Fruit fly (Drosophila melanogaster): ENCODE results near the gene PIG-C.

Gene PIG-C

dm6 chr3L:3342307-3342940, 23.4 kb upstream of the PIG-C start (continued):
- no peak for TF ChIP-seq dac (GFP tag; optimal IDR thresholded peaks at IDR 0.05)
- TF ChIP-seq svp (GFP tag): peak; percentile 89
- TF ChIP-seq CG10631 (GFP tag; optimal IDR thresholded peaks at IDR 0.05): peak; percentile 71
- no peak for TF ChIP-seq eg (GFP tag; IDR thresholded peaks at IDR 0.05)
- TF ChIP-seq CG3032 (tag; optimal IDR thresholded peaks at IDR 0.05): peak; percentile 58
- TF ChIP-seq salr (GFP tag; optimal IDR thresholded peaks at IDR 0.05): peak; percentile 30 to 40
- no peak for TF ChIP-seq CG4318 (GFP tag; optimal IDR thresholded peaks at IDR 0.05)
- peak; percentile 64 for TF ChIP-seq CG6854 (GFP tag; optimal IDR thresholded peaks at IDR 0.05)
- TF ChIP-seq cyc (GFP tag; optimal IDR thresholded peaks at IDR 0.05): peak; percentile 67
- peak; percentile 53 for TF ChIP-seq CG11762 (GFP tag; optimal IDR thresholded peaks at IDR 0.05; ENCODE audit: insufficient read depth)
- no peak for TF ChIP-seq Hr38 (GFP tag; optimal IDR thresholded peaks at IDR 0.05)
- TF ChIP-seq CG6163 (GFP tag; IDR thresholded peaks at IDR 0.05): peak; percentile 60; the same call in 2 of the 3 replicates
- peak; percentile 79 for TF ChIP-seq Smox (GFP tag; optimal IDR thresholded peaks at IDR 0.05)
- TF ChIP-seq Ets96B (tag; optimal IDR thresholded peaks at IDR 0.05): peak; percentile 70
- peak; percentile 46 for TF ChIP-seq fd59A (GFP tag; optimal IDR thresholded peaks at IDR 0.05)
- peak; percentile 53 for TF ChIP-seq Sox15 (GFP tag; optimal IDR thresholded peaks at IDR 0.05)
- TF ChIP-seq CG31627 (GFP tag; optimal IDR thresholded peaks at IDR 0.05): peak; percentile 85
- TF ChIP-seq OdsH (GFP tag; optimal IDR thresholded peaks at IDR 0.05): peak; percentile 57
- no peak for TF ChIP-seq CG9139 (GFP tag; optimal IDR thresholded peaks at IDR 0.05)

- TF ChIP-seq CG10669 (GFP tag; optimal IDR thresholded peaks at IDR 0.05) (no peak), Met (GFP tag; optimal IDR thresholded peaks at IDR 0.05) (peak; percentile 37), Hr39 (GFP tag; optimal IDR thresholded peaks at IDR 0.05) (peak; percentile 39), svp (GFP tag) (peak; percentile 94), esn (GFP tag; optimal IDR thresholded peaks at IDR 0.05) (peak; percentile 6), Lpt (GFP tag; optimal IDR thresholded peaks at IDR 0.05) (no peak), vri (GFP tag; optimal IDR thresholded peaks at IDR 0.05) (peak; percentile 65)
These were observed 20.7 kb upstream of the PIG-C start for dm6 chr3L:3339695-3340226.

DNA sequence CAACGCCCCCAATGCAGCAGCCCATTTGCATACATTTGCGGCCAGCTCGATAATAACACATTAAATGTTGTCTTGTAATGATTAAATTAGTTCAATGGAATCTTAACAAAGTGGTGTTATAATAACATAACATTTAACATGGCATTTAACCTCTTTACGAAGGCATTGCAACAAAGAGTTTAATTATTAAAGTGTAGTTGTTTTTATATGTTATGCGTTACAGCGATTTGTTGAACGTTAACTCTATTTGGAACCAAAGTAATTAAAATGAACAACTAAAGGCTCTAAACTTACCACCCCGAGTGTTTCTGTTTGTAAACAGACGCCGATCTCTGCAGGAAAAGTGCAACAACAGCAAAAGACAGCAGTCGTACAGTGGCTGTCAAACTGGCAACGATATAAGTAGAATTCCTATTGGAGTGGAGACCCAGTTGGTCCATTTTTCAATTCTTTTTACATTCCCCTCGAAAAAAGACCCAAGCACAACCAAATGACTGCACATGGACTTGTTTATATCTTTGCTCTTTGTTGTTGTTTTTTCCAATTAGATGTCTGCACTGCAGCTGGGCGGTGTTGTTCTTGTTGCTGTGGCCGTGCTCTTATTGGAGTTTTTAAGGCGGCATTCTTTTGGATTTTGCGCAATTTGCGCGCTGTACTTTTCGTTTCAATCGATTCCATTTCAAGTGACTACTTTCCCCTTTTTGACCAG, 20.0 kb upstream of the PIG-C start:
- TF ChIP-seq Eip93F (GFP tag; optimal IDR thresholded peaks at IDR 0.05): no peak
- TF ChIP-seq CG11294 (GFP tag; IDR thresholded peaks at IDR 0.05): no peak; the same call in 1 of the 2 replicates
- TF ChIP-seq Gug (GFP tag; IDR thresholded peaks at IDR 0.05): no peak; the same call in 1 of the 2 replicates
- peak; percentile 37 for TF ChIP-seq CG11762 (GFP tag; optimal IDR thresholded peaks at IDR 0.05; ENCODE audit: insufficient read depth)
- peak; percentile 58 for TF ChIP-seq Eip78C (GFP tag)
- peak; percentile 65 for TF ChIP-seq CG4318 (GFP tag; optimal IDR thresholded peaks at IDR 0.05)
- TF ChIP-seq CG6163 (GFP tag; IDR thresholded peaks at IDR 0.05): peak; percentile 41; the same call in 2 of the 3 replicates
- no peak for TF ChIP-seq vri (GFP tag; optimal IDR thresholded peaks at IDR 0.05)
- TF ChIP-seq net (GFP tag; optimal IDR thresholded peaks at IDR 0.05): peak; percentile 12
- TF ChIP-seq Met (GFP tag; optimal IDR thresholded peaks at IDR 0.05): no peak
- peak; percentile 23 for TF ChIP-seq pdm3 (GFP tag; optimal IDR thresholded peaks at IDR 0.05)
- no peak for TF ChIP-seq fkh (GFP tag; optimal IDR thresholded peaks at IDR 0.05)
- TF ChIP-seq Ets96B (tag; optimal IDR thresholded peaks at IDR 0.05): peak; percentile 79
- TF ChIP-seq esn (GFP tag; optimal IDR thresholded peaks at IDR 0.05): no peak
- peak; percentile 44 for TF ChIP-seq CG9139 (GFP tag; optimal IDR thresholded peaks at IDR 0.05)
- TF ChIP-seq CG8632 (GFP tag; optimal IDR thresholded peaks at IDR 0.05): no peak
- peak; percentile 85 for TF ChIP-seq CG32006 (GFP tag; optimal IDR thresholded peaks at IDR 0.05)
- peak; percentile 55 for TF ChIP-seq CG3919 (GFP tag; optimal IDR thresholded peaks at IDR 0.05)
- peak; percentile 75 for TF ChIP-seq CG10669 (GFP tag; optimal IDR thresholded peaks at IDR 0.05)
- no peak for TF ChIP-seq ss (GFP tag; optimal IDR thresholded peaks at IDR 0.05)
- TF ChIP-seq Ets21C (GFP tag; optimal IDR thresholded peaks at IDR 0.05): no peak
- peak; percentile 75 for TF ChIP-seq eg (GFP tag; IDR thresholded peaks at IDR 0.05)
- peak; percentile 77 for TF ChIP-seq CG3032 (tag; optimal IDR thresholded peaks at IDR 0.05)
- peak; percentile 78 for TF ChIP-seq CG6276 (GFP tag; optimal IDR thresholded peaks at IDR 0.05)
- no peak for TF ChIP-seq cyc (GFP tag; optimal IDR thresholded peaks at IDR 0.05)
- no peak for TF ChIP-seq fd59A (GFP tag; optimal IDR thresholded peaks at IDR 0.05)
- no peak for TF ChIP-seq CG6792 (GFP tag; optimal IDR thresholded peaks at IDR 0.05)
- peak; percentile 59 for TF ChIP-seq dac (GFP tag; optimal IDR thresholded peaks at IDR 0.05)
- TF ChIP-seq svp (GFP tag): no peak
- TF ChIP-seq spab (GFP tag; optimal IDR thresholded peaks at IDR 0.05): peak; percentile 70
- peak; percentile 8 for TF ChIP-seq CG10631 (GFP tag; optimal IDR thresholded peaks at IDR 0.05)
- TF ChIP-seq salr (GFP tag; optimal IDR thresholded peaks at IDR 0.05): peak in 1 of 2 experiments; percentile 51
- TF ChIP-seq CG1621 (tag; optimal IDR thresholded peaks at IDR 0.05): no peak
- no peak for TF ChIP-seq CG8319 (GFP tag; optimal IDR thresholded peaks at IDR 0.05)
- no peak for TF ChIP-seq CG6854 (GFP tag; optimal IDR thresholded peaks at IDR 0.05)
- no peak for TF ChIP-seq Smox (GFP tag; optimal IDR thresholded peaks at IDR 0.05)
